Worm (Caenorhabditis elegans): Measurements from ENCODE around the gene math-49.

- TF ChIP-seq ceh-14 (tag; optimal IDR thresholded peaks at IDR 0.05) (no peak), pag-3 (tag; optimal IDR thresholded peaks at IDR 0.05; ENCODE audit: borderline replicate concordance) (no peak), hlh-30 (tag; optimal IDR thresholded peaks at IDR 0.05; ENCODE audit: insufficient read depth) (no peak), ceh-31 (tag; optimal IDR thresholded peaks at IDR 0.05) (no peak), pqm-1 (tag; optimal IDR thresholded peaks at IDR 0.05) (no peak), elt-2 (tag; optimal IDR thresholded peaks at IDR 0.05) (peak; percentile 84), ztf-16 (tag; optimal IDR thresholded peaks at IDR 0.05) (no peak)
These were observed 40.3 kb upstream of the math-49 start for ce11 chrII:1995744-1996143.

Data from whole organism, late embryonic.